Worm (Caenorhabditis elegans) whole organism, L1 larva: ENCODE measurements around the gene pgl-3.
"Not testable (repeated sequence)": the region's sequence is repeated elsewhere in the genome, so short reads cannot be mapped to it uniquely, and the experiment has no call there.

ENCODE experiments used
- C04F5.9 ChIP-seq: sonication (generic microtip); optimal IDR thresholded peaks from 2 replicates; lab custom pipeline; 2016; ENCODE audit warnings: missing genetic modification characterization, missing compliant biosample characterization
- aha-1 ChIP-seq: fragments of 150-350 bp; optimal IDR thresholded peaks from 2 replicates; lab custom pipeline; 2014; ENCODE audit warnings: missing biosample characterization, missing genetic modification characterization
- mef-2 ChIP-seq: fragments of 150-350 bp; optimal IDR thresholded peaks from 2 replicates; lab custom pipeline; 2014; ENCODE audit warnings: missing biosample characterization, missing genetic modification characterization
- nhr-11 ChIP-seq: fragments of 150-350 bp; optimal IDR thresholded peaks from 2 replicates; lab custom pipeline; 2014; ENCODE audit warnings: missing biosample characterization, missing genetic modification characterization
- nhr-19 ChIP-seq: fragments of 200-800 bp; sonication (Bioruptor generic); conservative IDR thresholded peaks from 2 replicates; pipeline ENCODE4 v1.3.6; 2022; ENCODE audit warnings: missing genetic modification characterization, missing compliant biosample characterization
- nhr-237 ChIP-seq: fragments of 150-350 bp; optimal IDR thresholded peaks from 2 replicates; lab custom pipeline; 2014; ENCODE audit warnings: missing biosample characterization, missing genetic modification characterization
- pqm-1 ChIP-seq: sonication (generic microtip); optimal IDR thresholded peaks from 3 replicates; lab custom pipeline; 2017; ENCODE audit warnings: missing biosample characterization, missing genetic modification characterization
- snpc-4 ChIP-seq: fragments of 150-350 bp; optimal IDR thresholded peaks from 2 replicates; lab custom pipeline; 2014; ENCODE audit warnings: missing biosample characterization, missing genetic modification characterization
- sptf-1 ChIP-seq: fragments of 150-350 bp; optimal IDR thresholded peaks from 2 replicates; lab custom pipeline; 2014; ENCODE audit warnings: missing biosample characterization, missing genetic modification characterization
- unc-62 ChIP-seq: fragments of 150-350 bp; optimal IDR thresholded peaks from 2 replicates; lab custom pipeline; 2014; ENCODE audit warnings: missing biosample characterization, missing genetic modification reagents, missing genetic modification characterization

- TF ChIP-seq nhr-237 (tag; lab: Kevin White, UChicago); mef-2 (tag; lab: Kevin White, UChicago); nhr-19; aha-1; nhr-11 (tag; lab: Kevin White, UChicago); snpc-4 (tag; lab: Kevin White, UChicago); sptf-1; C04F5.9; pqm-1 (tag; lab: Kevin White, UChicago); unc-62: not testable (repeated sequence)
These were observed 4.9 kb downstream of the pgl-3 start, which contains the start of gene bgnt-1.4 for ce11 chrV:4760674-4761073.
